Fruit fly (Drosophila melanogaster) whole organism, embryonic: ENCODE measurements around the gene Irc.

Source experiments
- Aef1 ChIP-seq: fragments of 200-800 bp; sonication (Bioruptor generic); IDR thresholded peaks from 3 replicates; pipeline ENCODE4 v1.3.6; 2022; ENCODE audit warnings: missing biosample characterization, missing genetic modification characterization
- Blimp-1 ChIP-seq: fragments of 200-800 bp; sonication (Bioruptor generic); optimal IDR thresholded peaks from 3 replicates; lab custom pipeline; 2018; ENCODE audit warnings: missing biosample characterization, missing genetic modification characterization, mild to moderate bottlenecking, moderate library complexity, missing genetic modification reagents
- C15 ChIP-seq: fragments of 200-800 bp; sonication (Bioruptor generic); IDR thresholded peaks from 3 replicates; pipeline ENCODE4 v1.3.6; 2022; ENCODE audit warnings: missing biosample characterization, missing genetic modification characterization
- CG10209 ChIP-seq: fragments of 200-800 bp; sonication (Bioruptor generic); optimal IDR thresholded peaks from 3 replicates; lab custom pipeline; 2017; ENCODE audit warnings: missing biosample characterization, mild to moderate bottlenecking, missing genetic modification characterization, missing genetic modification reagents
- CG11247 ChIP-seq: fragments of 200-800 bp; sonication (Bioruptor generic); IDR thresholded peaks from 2 replicates; pipeline ENCODE4 v1.3.6; 2022; ENCODE audit warnings: missing biosample characterization, missing genetic modification characterization
- CG11723 ChIP-seq: fragments of 200-800 bp; sonication (Bioruptor generic); optimal IDR thresholded peaks from 2 replicates; lab custom pipeline; 2017; ENCODE audit warnings: missing biosample characterization, mild to moderate bottlenecking, missing genetic modification characterization
- CG1233 ChIP-seq: fragments of 200-800 bp; sonication (Bioruptor generic); optimal IDR thresholded peaks from 4 replicates; lab custom pipeline; 2018; ENCODE audit warnings: missing biosample characterization, mild to moderate bottlenecking, missing genetic modification characterization
- CG12659 ChIP-seq: fragments of 200-800 bp; sonication (Bioruptor generic); optimal IDR thresholded peaks from 3 replicates; lab custom pipeline; 2017; ENCODE audit warnings: mild to moderate bottlenecking, missing biosample characterization, missing genetic modification reagents, missing genetic modification characterization
- CG14860 ChIP-seq: fragments of 200-800 bp; sonication (Bioruptor generic); IDR thresholded peaks from 3 replicates; pipeline ENCODE4 v1.3.6; 2022; ENCODE audit warnings: missing biosample characterization, missing genetic modification characterization; ENCODE audit not compliant: partially characterized antibody
- CG1647 ChIP-seq: fragments of 200-800 bp; sonication (Bioruptor generic); optimal IDR thresholded peaks from 3 replicates; lab custom pipeline; 2016; ENCODE audit warnings: missing biosample characterization, missing genetic modification characterization
- CG18011 ChIP-seq: fragments of 200-800 bp; sonication (Bioruptor generic); optimal IDR thresholded peaks from 2 replicates; lab custom pipeline; 2017; ENCODE audit warnings: missing biosample characterization, missing genetic modification characterization, mild to moderate bottlenecking, moderate library complexity, missing genotype
- CG18619 ChIP-seq: fragments of 200-800 bp; sonication (Bioruptor generic); optimal IDR thresholded peaks from 3 replicates; lab custom pipeline; 2017; ENCODE audit warnings: missing biosample characterization, mild to moderate bottlenecking, missing genetic modification characterization
- CG43689 ChIP-seq: fragments of 200-800 bp; sonication (Bioruptor generic); IDR thresholded peaks from 2 replicates; pipeline ENCODE4 v1.3.6; 2022; ENCODE audit warnings: missing biosample characterization, missing genetic modification characterization
- CG4617 ChIP-seq: fragments of 200-800 bp; sonication (Bioruptor generic); optimal IDR thresholded peaks from 3 replicates; lab custom pipeline; 2016; ENCODE audit warnings: missing biosample characterization, missing genetic modification characterization, borderline replicate concordance
- CG4707 ChIP-seq: fragments of 200-800 bp; sonication (Bioruptor generic); optimal IDR thresholded peaks from 2 replicates; lab custom pipeline; 2018; ENCODE audit warnings: missing biosample characterization, mild to moderate bottlenecking, missing genetic modification characterization, moderate library complexity
- CG5953 ChIP-seq: fragments of 200-800 bp; sonication (Bioruptor generic); IDR thresholded peaks from 2 replicates; pipeline ENCODE4 v1.3.6; 2022; ENCODE audit warnings: missing biosample characterization, missing genetic modification characterization
- CG7357 ChIP-seq: fragments of 200-800 bp; sonication (Bioruptor generic); IDR thresholded peaks from 3 replicates; pipeline ENCODE4 v1.3.6; 2022; ENCODE audit warnings: missing biosample characterization, missing genetic modification characterization
- CG8290 ChIP-seq, 3 experiments: fragments of 200-800 bp; sonication (Bioruptor generic); optimal IDR thresholded peaks; 2 replicates each; lab custom pipeline; 2016 to 2019; ENCODE audit warnings: missing biosample characterization in 3 of 3, missing genetic modification characterization in 3 of 3, mild to moderate bottlenecking in 2 of 3, moderate library complexity in 1 of 3
- CG8359 ChIP-seq: fragments of 200-800 bp; sonication (Bioruptor generic); optimal IDR thresholded peaks from 2 replicates; lab custom pipeline; 2017; ENCODE audit warnings: missing biosample characterization, mild to moderate bottlenecking, missing genetic modification characterization, borderline replicate concordance
- Doc3 ChIP-seq: fragments of 200-800 bp; sonication (Bioruptor generic); IDR thresholded peaks from 3 replicates; pipeline ENCODE4 v1.3.6; 2022; ENCODE audit warnings: missing biosample characterization, missing genetic modification characterization; ENCODE audit not compliant: partially characterized antibody
- Gug ChIP-seq: fragments of 200-800 bp; sonication (Bioruptor generic); IDR thresholded peaks from 4 replicates; pipeline ENCODE4 v1.3.6; 2022; ENCODE audit warnings: missing biosample characterization, missing genetic modification characterization
- HLH54F ChIP-seq: fragments of 200-800 bp; sonication (Bioruptor generic); optimal IDR thresholded peaks from 3 replicates; lab custom pipeline; 2016; ENCODE audit warnings: missing biosample characterization, missing genetic modification characterization
- HmgZ ChIP-seq: fragments of 200-800 bp; sonication (Bioruptor generic); optimal IDR thresholded peaks from 2 replicates; lab custom pipeline; 2018; ENCODE audit warnings: missing biosample characterization, mild to moderate bottlenecking, missing genetic modification characterization
- Kr ChIP-seq: fragments of 200-800 bp; sonication (Bioruptor generic); optimal IDR thresholded peaks from 2 replicates; lab custom pipeline; 2017; ENCODE audit warnings: missing biosample characterization, mild to moderate bottlenecking, missing genetic modification characterization
- Nf-YB ChIP-seq: fragments of 200-800 bp; sonication (Bioruptor generic); optimal IDR thresholded peaks from 3 replicates; lab custom pipeline; 2019; ENCODE audit warnings: missing biosample characterization, mild to moderate bottlenecking, missing genetic modification characterization, moderate library complexity
- Pdp1 ChIP-seq, 2 experiments: fragments of 200-800 bp; sonication (Bioruptor generic); optimal IDR thresholded peaks; 3 replicates each; lab custom pipeline; 2016; ENCODE audit warnings: missing biosample characterization in 2 of 2, missing genetic modification characterization in 2 of 2, mild to moderate bottlenecking in 1 of 2, moderate library complexity in 1 of 2
- bcd ChIP-seq: fragments of 200-800 bp; sonication (Bioruptor generic); optimal IDR thresholded peaks from 2 replicates; lab custom pipeline; 2017; ENCODE audit warnings: missing biosample characterization, mild to moderate bottlenecking, missing genetic modification characterization
- cas ChIP-seq: fragments of 200-800 bp; sonication (Bioruptor generic); IDR thresholded peaks from 2 replicates; pipeline ENCODE4 v1.3.6; 2022; ENCODE audit warnings: missing biosample characterization, missing genetic modification characterization
- dm ChIP-seq: fragments of 200-800 bp; sonication (Bioruptor generic); optimal IDR thresholded peaks from 3 replicates; lab custom pipeline; 2016; ENCODE audit warnings: missing biosample characterization, missing genetic modification characterization
- dmrt11E ChIP-seq: fragments of 200-800 bp; sonication (Bioruptor generic); optimal IDR thresholded peaks from 3 replicates; lab custom pipeline; 2018; ENCODE audit warnings: missing biosample characterization, mild to moderate bottlenecking, missing genetic modification characterization, moderate library complexity
- ems ChIP-seq: fragments of 200-800 bp; sonication (Bioruptor generic); optimal IDR thresholded peaks from 3 replicates; lab custom pipeline; 2016; ENCODE audit warnings: missing biosample characterization, missing genetic modification characterization
- fd64A ChIP-seq: fragments of 200-800 bp; sonication (Bioruptor generic); optimal IDR thresholded peaks from 3 replicates; lab custom pipeline; 2018; ENCODE audit warnings: missing biosample characterization, mild to moderate bottlenecking, missing genetic modification characterization
- fd96Cb ChIP-seq: fragments of 200-800 bp; sonication (Bioruptor generic); optimal IDR thresholded peaks from 2 replicates; lab custom pipeline; 2018; ENCODE audit warnings: missing biosample characterization, mild to moderate bottlenecking, missing genetic modification characterization, moderate library complexity
- grau ChIP-seq: fragments of 200-800 bp; optimal IDR thresholded peaks from 3 replicates; lab custom pipeline; 2019; ENCODE audit warnings: missing biosample characterization, mild to moderate bottlenecking, missing genetic modification characterization, moderate library complexity
- grn ChIP-seq: fragments of 200-800 bp; sonication (Bioruptor generic); optimal IDR thresholded peaks from 3 replicates; lab custom pipeline; 2017; ENCODE audit warnings: missing biosample characterization, missing genetic modification characterization
- prd ChIP-seq, 3 experiments: fragments of >200 bp in 2 of 3; fragments of 200-800 bp in 1 of 3; sonication (Bioruptor generic) in 1 of 3; optimal IDR thresholded peaks in 2 of 3; IDR thresholded peaks in 1 of 3; 2 replicates in 2 of 3; 3 replicates in 1 of 3; pipeline versions ENCODE4 v1.3.6 to Lab custom; 2017 to 2022; ENCODE audit warnings: missing biosample characterization in 1 of 3, missing genetic modification characterization in 1 of 3
- repo ChIP-seq: fragments of 200-800 bp; sonication (Bioruptor generic); optimal IDR thresholded peaks from 2 replicates; lab custom pipeline; 2016; ENCODE audit warnings: missing biosample characterization, missing genetic modification characterization
- ro ChIP-seq: fragments of 200-800 bp; sonication (Bioruptor generic); IDR thresholded peaks from 2 replicates; pipeline ENCODE4 v1.3.6; 2022; ENCODE audit warnings: missing biosample characterization, missing genetic modification characterization
- salm ChIP-seq: fragments of 200-800 bp; sonication (Bioruptor generic); optimal IDR thresholded peaks from 2 replicates; lab custom pipeline; 2018; ENCODE audit warnings: missing biosample characterization, mild to moderate bottlenecking, missing genetic modification characterization
- sc ChIP-seq, 3 experiments: fragments of >200 bp in 2 of 3; fragments of 200-800 bp in 1 of 3; sonication (Bioruptor generic) in 1 of 3; optimal IDR thresholded peaks; 2 replicates in 2 of 3; 3 replicates in 1 of 3; lab custom pipeline; 2017; ENCODE audit warnings: mild to moderate bottlenecking in 1 of 3, missing biosample characterization in 1 of 3, missing genetic modification characterization in 1 of 3, missing genetic modification reagents in 1 of 3
- shn ChIP-seq: fragments of 200-800 bp; sonication (Bioruptor generic); optimal IDR thresholded peaks from 3 replicates; lab custom pipeline; 2016; ENCODE audit warnings: missing biosample characterization, missing genetic modification characterization
- sima ChIP-seq: fragments of 200-800 bp; sonication (Bioruptor generic); optimal IDR thresholded peaks from 2 replicates; lab custom pipeline; 2016; ENCODE audit warnings: missing biosample characterization, missing genetic modification characterization
- ssp ChIP-seq: fragments of 200-800 bp; sonication (Bioruptor generic); IDR thresholded peaks from 2 replicates; pipeline ENCODE4 v1.3.6; 2022; ENCODE audit warnings: missing biosample characterization, missing genetic modification characterization
- trh ChIP-seq: fragments of 200-800 bp; sonication (Bioruptor generic); optimal IDR thresholded peaks from 2 replicates; lab custom pipeline; 2016; ENCODE audit warnings: missing biosample characterization, missing genetic modification characterization
- zf30C ChIP-seq: fragments of 200-800 bp; sonication (Bioruptor generic); optimal IDR thresholded peaks from 3 replicates; lab custom pipeline; 2018; ENCODE audit warnings: missing biosample characterization, mild to moderate bottlenecking, missing genetic modification characterization
- zfh2 ChIP-seq: fragments of 200-800 bp; sonication (Bioruptor generic); optimal IDR thresholded peaks from 2 replicates; lab custom pipeline; 2016; ENCODE audit warnings: missing biosample characterization, missing genetic modification characterization

The Irc gene

dm6 chr3R:16986181-16987074 is 16.2 kb upstream of the Irc start (continued):
- TF ChIP-seq CG4617 (GFP tag; lab: Kevin White, UChicago): peak; percentile 82
- TF ChIP-seq CG8359 (GFP tag; lab: Kevin White, UChicago): peak; percentile 34
- TF ChIP-seq Kr (GFP tag; lab: Kevin White, UChicago): no peak
- TF ChIP-seq cas: peak; percentile 92
- peak; percentile 94 to 96 for TF ChIP-seq Pdp1 (GFP tag; optimal IDR thresholded peaks at IDR 0.05; lab: Kevin White, UChicago)
- peak; percentile 68 for TF ChIP-seq salm (tag; lab: Kevin White, UChicago)
- peak; percentile 99 for TF ChIP-seq grau (tag; lab: Kevin White, UChicago)
- peak; percentile 90 for TF ChIP-seq C15 (GFP tag; lab: Robert Waterston, UW)
- peak; percentile 30 for TF ChIP-seq fd64A (GFP tag; lab: Kevin White, UChicago)
- TF ChIP-seq Gug (GFP tag; lab: Robert Waterston, UW): peak; percentile 98
- TF ChIP-seq CG1233 (GFP tag; lab: Kevin White, UChicago): peak; percentile 86
- no peak for TF ChIP-seq prd (optimal IDR thresholded peaks at IDR 0.05; lab: Kevin White, UChicago)
- peak; percentile 97 for TF ChIP-seq prd (GFP tag; IDR thresholded peaks at IDR 0.05; lab: Robert Waterston, UW)
- TF ChIP-seq CG43689 (GFP tag; lab: Robert Waterston, UW): peak; percentile 91
- TF ChIP-seq grn (GFP tag; lab: Kevin White, UChicago): peak; percentile 76
- TF ChIP-seq repo (GFP tag; lab: Kevin White, UChicago): peak; percentile 87
- TF ChIP-seq HmgZ (tag; lab: Kevin White, UChicago): peak; percentile 98
- peak; percentile 35 for TF ChIP-seq dmrt11E
- no peak for TF ChIP-seq CG14860 (GFP tag; lab: Robert Waterston, UW)
- peak; percentile 89 for TF ChIP-seq CG7357 (GFP tag; lab: Robert Waterston, UW)
- TF ChIP-seq CG5953 (GFP tag; lab: Robert Waterston, UW): peak; percentile 92
- TF ChIP-seq Nf-YB: peak; percentile 62
- peak; percentile 82 for TF ChIP-seq CG8290 (GFP tag; optimal IDR thresholded peaks at IDR 0.05; lab: Kevin White, UChicago)
- TF ChIP-seq CG8290 (tag; optimal IDR thresholded peaks at IDR 0.05; lab: Kevin White, UChicago): peak in 1 of 2 experiments; percentile 99
- TF ChIP-seq ssp (GFP tag; lab: Robert Waterston, UW): peak; percentile 83
- peak; percentile 93 for TF ChIP-seq CG10209
- TF ChIP-seq Blimp-1 (GFP tag; lab: Kevin White, UChicago): peak; percentile 62
- TF ChIP-seq dm (GFP tag; lab: Kevin White, UChicago): peak; percentile 81
- TF ChIP-seq ems: peak; percentile 86
- TF ChIP-seq CG1647 (GFP tag; lab: Kevin White, UChicago): peak; percentile 94
- TF ChIP-seq sima (GFP tag; lab: Kevin White, UChicago): peak; percentile 76
- TF ChIP-seq CG11247 (GFP tag; lab: Robert Waterston, UW): peak; percentile 97
- TF ChIP-seq trh (GFP tag; lab: Kevin White, UChicago): peak; percentile 46
- TF ChIP-seq fd96Cb: peak; percentile 65
- no peak for TF ChIP-seq Doc3
- peak; percentile 98 for TF ChIP-seq zfh2
- TF ChIP-seq HLH54F (GFP tag; lab: Kevin White, UChicago): peak; percentile 97
- peak; percentile 68 for TF ChIP-seq zf30C (GFP tag; lab: Kevin White, UChicago)
- peak; percentile 97 for TF ChIP-seq Aef1 (GFP tag; lab: Robert Waterston, UW)
- TF ChIP-seq CG12659 (GFP tag; lab: Kevin White, UChicago): peak; percentile 94
- TF ChIP-seq bcd (GFP tag; lab: Kevin White, UChicago): peak; percentile 93
- peak; percentile 75 for TF ChIP-seq CG18011
- TF ChIP-seq CG18619 (GFP tag; lab: Kevin White, UChicago): peak; percentile 94
- no peak for TF ChIP-seq sc (optimal IDR thresholded peaks at IDR 0.05; lab: Kevin White, UChicago)
- TF ChIP-seq sc (GFP tag; optimal IDR thresholded peaks at IDR 0.05; lab: Kevin White, UChicago): no peak
- peak; percentile 94 for TF ChIP-seq shn (GFP tag; lab: Kevin White, UChicago)
- peak; percentile 51 for TF ChIP-seq CG4707
- peak; percentile 84 for TF ChIP-seq ro (GFP tag; lab: Robert Waterston, UW)
- peak; percentile 91 for TF ChIP-seq CG11723 (GFP tag; lab: Kevin White, UChicago)
